Worm (Caenorhabditis elegans) whole organism, L2 larva: ENCODE results near the gene C09G9.5.

Experiments used
- ama-1 ChIP-seq: fragments of 150-350 bp; optimal IDR thresholded peaks from 2 replicates; lab custom pipeline; 2018; ENCODE audit warnings: inconsistent platforms
- dmd-4 ChIP-seq: sonication (generic microtip); optimal IDR thresholded peaks from 2 replicates; lab custom pipeline; 2017; ENCODE audit warnings: missing biosample characterization, missing genetic modification characterization
- nhr-10 ChIP-seq: sonication (generic microtip); optimal IDR thresholded peaks from 2 replicates; lab custom pipeline; 2017; ENCODE audit warnings: missing biosample characterization, missing genetic modification characterization
- nhr-23 ChIP-seq: fragments of 150-350 bp; optimal IDR thresholded peaks from 2 replicates; lab custom pipeline; 2014; ENCODE audit warnings: missing biosample characterization, missing genetic modification reagents, missing genetic modification characterization
- nhr-237 ChIP-seq: fragments of 150-350 bp; optimal IDR thresholded peaks from 2 replicates; lab custom pipeline; 2014; ENCODE audit warnings: missing biosample characterization, missing genetic modification characterization
- nhr-25 ChIP-seq: fragments of 150-350 bp; sonication (generic microtip); optimal IDR thresholded peaks from 3 replicates; lab custom pipeline; 2014; ENCODE audit warnings: missing biosample characterization, missing genetic modification characterization
- skn-1 ChIP-seq: sonication (generic microtip); optimal IDR thresholded peaks from 2 replicates; lab custom pipeline; 2017; ENCODE audit warnings: missing biosample characterization, missing genetic modification characterization
- ztf-11 ChIP-seq: sonication (generic microtip); optimal IDR thresholded peaks from 2 replicates; lab custom pipeline; 2017; ENCODE audit warnings: missing biosample characterization, missing genetic modification characterization

ce11 chrIV:8873847-8874246 is 12.5 kb upstream of the C09G9.5 start, which contains the start of gene hdl-2:
- TF ChIP-seq ztf-11, result no peak
- no peak for TF ChIP-seq nhr-23 (tag; lab: Kevin White, UChicago)
- no peak for TF ChIP-seq nhr-25 (tag; lab: Kevin White, UChicago)
- TF ChIP-seq skn-1 (tag; lab: Kevin White, UChicago), result no peak
- no peak for TF ChIP-seq nhr-10 (tag; lab: Kevin White, UChicago)
- TF ChIP-seq ama-1 (lab: Kevin White, UChicago), result no peak
- TF ChIP-seq dmd-4, result no peak
- TF ChIP-seq nhr-237 (tag; lab: Kevin White, UChicago), result no peak
